Worm (Caenorhabditis elegans) whole organism, L1 larva: ENCODE results near the gene lpd-9.

Experiments used
- ama-1 ChIP-seq: fragments of 150-350 bp; optimal IDR thresholded peaks from 2 replicates; lab custom pipeline; 2014
- egl-27 ChIP-seq, 2 experiments: fragments of 150-350 bp in 1 of 2; sonication (generic microtip); optimal IDR thresholded peaks; 3 replicates each; lab custom pipeline; 2017 to 2018; ENCODE audit warnings: missing biosample characterization in 2 of 2, missing genetic modification characterization in 2 of 2, missing genetic modification reagents in 2 of 2
- fkh-10 ChIP-seq: sonication (generic microtip); optimal IDR thresholded peaks from 2 replicates; lab custom pipeline; 2017; ENCODE audit warnings: missing biosample characterization, missing genetic modification reagents, missing genetic modification characterization
- jun-1 ChIP-seq: fragments of 150-350 bp; optimal IDR thresholded peaks from 2 replicates; lab custom pipeline; 2014; ENCODE audit warnings: missing biosample characterization, missing genetic modification reagents, missing genetic modification characterization
- lsy-2 ChIP-seq, 2 experiments: fragments of 150-350 bp; optimal IDR thresholded peaks; 2 replicates each; lab custom pipeline; 2014; ENCODE audit warnings: missing biosample characterization in 2 of 2, missing genetic modification characterization in 2 of 2
- nhr-11 ChIP-seq: fragments of 150-350 bp; optimal IDR thresholded peaks from 2 replicates; lab custom pipeline; 2014; ENCODE audit warnings: missing biosample characterization, missing genetic modification characterization

- no peak for TF ChIP-seq ama-1 (lab: Kevin White, UChicago)
- no peak for TF ChIP-seq jun-1
- no peak for TF ChIP-seq fkh-10 (GFP tag; lab: Kevin White, UChicago)
- no peak for TF ChIP-seq nhr-11 (tag; lab: Kevin White, UChicago)
- no peak for TF ChIP-seq egl-27 (tag; optimal IDR thresholded peaks at IDR 0.05; lab: Kevin White, UChicago)
- no peak for TF ChIP-seq lsy-2 (tag; optimal IDR thresholded peaks at IDR 0.05; lab: Kevin White, UChicago)
These were observed 1.5 kb downstream of the lpd-9 start for ce11 chrV:10580638-10581037.
